Fruit fly (Drosophila melanogaster): ENCODE results near the gene CG14717.

CG14717 gene

dm6 chr3R:11678016-11678415 lies 18.3 kb upstream of the CG14717 start, which contains the start of gene CG18476 (continued):
- peak; percentile 55 for TF ChIP-seq slou (GFP tag; optimal IDR thresholded peaks at IDR 0.05)
- no peak for TF ChIP-seq pb (GFP tag; optimal IDR thresholded peaks at IDR 0.05)
- TF ChIP-seq CG8388 (GFP tag; optimal IDR thresholded peaks at IDR 0.05), result peak; percentile 91
- peak; percentile 38 for TF ChIP-seq Side (GFP tag; optimal IDR thresholded peaks at IDR 0.05)
- peak; percentile 86 for TF ChIP-seq CG14050 (GFP tag; IDR thresholded peaks at IDR 0.05)
- peak; percentile 75 for TF ChIP-seq trh (GFP tag; optimal IDR thresholded peaks at IDR 0.05)
- TF ChIP-seq CG31388 (GFP tag; optimal IDR thresholded peaks at IDR 0.05), result peak; percentile 75
- peak; percentile 72 for TF ChIP-seq bowl (GFP tag; IDR thresholded peaks at IDR 0.05)
- peak; percentile 86 for TF ChIP-seq Hr3 (GFP tag; optimal IDR thresholded peaks at IDR 0.05)
- peak; percentile 62 for TF ChIP-seq sens-2 (GFP tag; IDR thresholded peaks at IDR 0.05)
- peak; percentile 96 for TF ChIP-seq CoRest (tag; optimal IDR thresholded peaks at IDR 0.05)
- TF ChIP-seq stc (GFP tag; IDR thresholded peaks at IDR 0.05), result peak; percentile 94
- peak; percentile 75 for TF ChIP-seq CG34376 (GFP tag; optimal IDR thresholded peaks at IDR 0.05)
- peak; percentile 79 for TF ChIP-seq CG1024 (GFP tag; IDR thresholded peaks at IDR 0.05)
- TF ChIP-seq CG13287 (GFP tag; IDR thresholded peaks at IDR 0.05; ENCODE audit: partially characterized antibody), result no peak; the same call in 1 of the 2 replicates
- TF ChIP-seq Trl (optimal IDR thresholded peaks at IDR 0.05), result no peak
- TF ChIP-seq Trl (GFP tag; optimal IDR thresholded peaks at IDR 0.05), result peak; percentile 65
- TF ChIP-seq ATbp (GFP tag; optimal IDR thresholded peaks at IDR 0.05), result peak; percentile 78
- peak in 1 of 2 experiments; percentile 47 for TF ChIP-seq crp (GFP tag; optimal IDR thresholded peaks at IDR 0.05)
- TF ChIP-seq ac (GFP tag; optimal IDR thresholded peaks at IDR 0.05), result peak; percentile 34
- peak; percentile 92 for TF ChIP-seq croc (GFP tag; conservative IDR thresholded peaks at IDR 0.05)
- TF ChIP-seq CG16863 (GFP tag; optimal IDR thresholded peaks at IDR 0.05), result peak; percentile 55
- peak; percentile 52 to 95 for TF ChIP-seq Hr51 (GFP tag; optimal IDR thresholded peaks at IDR 0.05)
- TF ChIP-seq vfl (GFP tag; optimal IDR thresholded peaks at IDR 0.05), result peak; percentile 69
- TF ChIP-seq Hmx (GFP tag; optimal IDR thresholded peaks at IDR 0.05), result peak; percentile 81
- peak; percentile 95 for TF ChIP-seq CG7372 (GFP tag; IDR thresholded peaks at IDR 0.05)
- TF ChIP-seq wdn (GFP tag; IDR thresholded peaks at IDR 0.05), result peak; percentile 86
- TF ChIP-seq dan (GFP tag; IDR thresholded peaks at IDR 0.05), result peak; percentile 12; the same call in 1 of the 2 replicates
- TF ChIP-seq E2f2 (GFP tag; IDR thresholded peaks at IDR 0.05), result peak; percentile 74
- peak; percentile 51 for TF ChIP-seq Mes4 (GFP tag; optimal IDR thresholded peaks at IDR 0.05)
- peak; percentile 76 for TF ChIP-seq CG15011 (GFP tag; optimal IDR thresholded peaks at IDR 0.05)
- TF ChIP-seq seq (GFP tag; IDR thresholded peaks at IDR 0.05), result peak; percentile 89
- peak; percentile 95 for TF ChIP-seq CG10147 (GFP tag; optimal IDR thresholded peaks at IDR 0.05)
- TF ChIP-seq CG10321 (GFP tag; IDR thresholded peaks at IDR 0.05), result peak; percentile 73
- TF ChIP-seq nerfin-1 (tag; optimal IDR thresholded peaks at IDR 0.05), result peak; percentile 90
- no peak for TF ChIP-seq Hr39 (optimal IDR thresholded peaks at IDR 0.05)
- TF ChIP-seq GATAe (GFP tag; conservative IDR thresholded peaks at IDR 0.05), result peak; percentile 84
- no peak for TF ChIP-seq tx (GFP tag; optimal IDR thresholded peaks at IDR 0.05)
- peak; percentile 91 for TF ChIP-seq CG1233 (GFP tag; optimal IDR thresholded peaks at IDR 0.05)
- TF ChIP-seq CkIIα-i1 (GFP tag; IDR thresholded peaks at IDR 0.05), result no peak
- TF ChIP-seq lmd (GFP tag; IDR thresholded peaks at IDR 0.05), result peak; percentile 96
- TF ChIP-seq CrebB (tag; optimal IDR thresholded peaks at IDR 0.05), result peak; percentile 76
- TF ChIP-seq Usf (GFP tag; optimal IDR thresholded peaks at IDR 0.05), result peak; percentile 81
- peak; percentile 96 for TF ChIP-seq vvl (GFP tag; IDR thresholded peaks at IDR 0.05)
- peak; percentile 42 for TF ChIP-seq emc (GFP tag; optimal IDR thresholded peaks at IDR 0.05)
- TF ChIP-seq CG12104 (GFP tag; optimal IDR thresholded peaks at IDR 0.05), result peak; percentile 89
- peak; percentile 59 for TF ChIP-seq CG1603 (tag; optimal IDR thresholded peaks at IDR 0.05)
- no peak for TF ChIP-seq Optix (GFP tag; IDR thresholded peaks at IDR 0.05)
- TF ChIP-seq esg (GFP tag; conservative IDR thresholded peaks at IDR 0.05), result peak; percentile 91
- TF ChIP-seq CG13424 (tag; optimal IDR thresholded peaks at IDR 0.05), result peak; percentile 95
- peak; percentile 87 for TF ChIP-seq toy (GFP tag; IDR thresholded peaks at IDR 0.05)
